Fruit fly (Drosophila melanogaster) whole organism, embryonic: ENCODE measurements around the gene Prosbeta2.
A peak's percentile ranks its signal among the peaks of the same experiment; 100 is the strongest.

ENCODE experiments used
- Awh ChIP-seq: fragments of 200-800 bp; sonication (Bioruptor generic); IDR thresholded peaks from 2 replicates; pipeline ENCODE4, ENCODE4 v1.3.6; 2022; ENCODE audit warnings: missing biosample characterization, missing genetic modification characterization
- CG10209 ChIP-seq: fragments of 200-800 bp; sonication (Bioruptor generic); optimal IDR thresholded peaks from 3 replicates; lab custom pipeline; 2017; ENCODE audit warnings: missing biosample characterization, mild to moderate bottlenecking, missing genetic modification characterization, missing genetic modification reagents
- CG11723 ChIP-seq: fragments of 200-800 bp; sonication (Bioruptor generic); optimal IDR thresholded peaks from 2 replicates; lab custom pipeline; 2017; ENCODE audit warnings: missing biosample characterization, mild to moderate bottlenecking, missing genetic modification characterization
- CG1233 ChIP-seq: fragments of 200-800 bp; sonication (Bioruptor generic); optimal IDR thresholded peaks from 4 replicates; lab custom pipeline; 2018; ENCODE audit warnings: missing biosample characterization, mild to moderate bottlenecking, missing genetic modification characterization
- CG13287 ChIP-seq: fragments of 200-800 bp; sonication (Bioruptor generic); IDR thresholded peaks from 2 replicates; pipeline ENCODE4 v1.3.6; 2022; ENCODE audit warnings: missing biosample characterization, missing genetic modification characterization; ENCODE audit not compliant: partially characterized antibody
- CG15011 ChIP-seq: fragments of 200-800 bp; sonication (Bioruptor generic); optimal IDR thresholded peaks from 3 replicates; lab custom pipeline; 2018; ENCODE audit warnings: missing biosample characterization, mild to moderate bottlenecking, missing genetic modification characterization
- CG17359 ChIP-seq: fragments of 200-800 bp; sonication (Bioruptor generic); optimal IDR thresholded peaks from 3 replicates; lab custom pipeline; 2018; ENCODE audit warnings: missing biosample characterization, mild to moderate bottlenecking, missing genetic modification characterization, moderate library complexity
- CG17385 ChIP-seq: fragments of 200-800 bp; sonication (Bioruptor generic); optimal IDR thresholded peaks from 3 replicates; lab custom pipeline; 2018; ENCODE audit warnings: missing biosample characterization, mild to moderate bottlenecking, missing genetic modification characterization
- CG17912 ChIP-seq: fragments of 200-800 bp; sonication (Bioruptor generic); optimal IDR thresholded peaks from 2 replicates; lab custom pipeline; 2018; ENCODE audit warnings: missing biosample characterization, mild to moderate bottlenecking, missing genetic modification characterization
- CG2120 ChIP-seq: fragments of 200-800 bp; sonication (Bioruptor generic); optimal IDR thresholded peaks from 3 replicates; lab custom pipeline; 2016; ENCODE audit warnings: missing biosample characterization, missing genetic modification characterization
- CG30431 ChIP-seq: fragments of 200-800 bp; sonication (Bioruptor generic); optimal IDR thresholded peaks from 2 replicates; lab custom pipeline; 2017; ENCODE audit warnings: missing biosample characterization, missing genetic modification characterization
- CG3163 ChIP-seq: fragments of 200-800 bp; sonication (Bioruptor generic); optimal IDR thresholded peaks from 3 replicates; lab custom pipeline; 2016; ENCODE audit warnings: missing biosample characterization, missing genetic modification characterization
- CG3995 ChIP-seq: fragments of 200-800 bp; sonication (Bioruptor generic); optimal IDR thresholded peaks from 3 replicates; lab custom pipeline; 2016; ENCODE audit warnings: missing biosample characterization, missing genetic modification characterization
- CG5245 ChIP-seq: fragments of 200-800 bp; sonication (Bioruptor generic); optimal IDR thresholded peaks from 3 replicates; lab custom pipeline; 2016; ENCODE audit warnings: missing biosample characterization, missing genetic modification characterization
- CG6765 ChIP-seq: fragments of 200-800 bp; sonication (Bioruptor generic); optimal IDR thresholded peaks from 3 replicates; lab custom pipeline; 2017; ENCODE audit warnings: missing biosample characterization, mild to moderate bottlenecking, missing genetic modification characterization
- CG9609 ChIP-seq: fragments of 200-800 bp; sonication (Bioruptor generic); optimal IDR thresholded peaks from 3 replicates; lab custom pipeline; 2016; ENCODE audit warnings: missing biosample characterization, missing genetic modification characterization
- CG9817 ChIP-seq: fragments of 200-800 bp; sonication (Bioruptor generic); optimal IDR thresholded peaks from 2 replicates; lab custom pipeline; 2018; ENCODE audit warnings: missing biosample characterization, mild to moderate bottlenecking, missing genetic modification characterization, moderate library complexity
- Dek ChIP-seq: fragments of 200-800 bp; sonication (Bioruptor generic); optimal IDR thresholded peaks from 3 replicates; lab custom pipeline; 2019; ENCODE audit warnings: missing biosample characterization, mild to moderate bottlenecking, missing genetic modification characterization, moderate library complexity
- Dfd ChIP-seq, 2 experiments: fragments of >200 bp; optimal IDR thresholded peaks; 2 replicates each; lab custom pipeline; 2017; ENCODE audit warnings: missing biosample characterization in 2 of 2, missing genetic modification characterization in 2 of 2
- Dip2 ChIP-seq: fragments of 200-800 bp; sonication (Bioruptor generic); IDR thresholded peaks from 2 replicates; pipeline ENCODE4 v1.3.6; 2022; ENCODE audit warnings: missing biosample characterization, missing genetic modification characterization
- Dll ChIP-seq: fragments of 200-800 bp; sonication (Bioruptor generic); IDR thresholded peaks from 4 replicates; pipeline ENCODE4 v1.3.6; 2022; ENCODE audit warnings: missing biosample characterization, missing genetic modification characterization; ENCODE audit not compliant: partially characterized antibody
- Dref ChIP-seq: fragments of 200-800 bp; sonication (Bioruptor generic); IDR thresholded peaks from 2 replicates; pipeline ENCODE4 v1.3.6; 2022; ENCODE audit warnings: missing biosample characterization, missing genetic modification characterization
- Fer1 ChIP-seq: fragments of 200-800 bp; sonication (Bioruptor generic); optimal IDR thresholded peaks from 2 replicates; lab custom pipeline; 2017; ENCODE audit warnings: missing biosample characterization, mild to moderate bottlenecking, missing genetic modification characterization
- Fer2 ChIP-seq: fragments of 200-800 bp; sonication (Bioruptor generic); optimal IDR thresholded peaks from 2 replicates; lab custom pipeline; 2018; ENCODE audit warnings: missing biosample characterization, mild to moderate bottlenecking, missing genetic modification characterization, moderate library complexity
- Hmr ChIP-seq: fragments of 200-800 bp; sonication (Bioruptor generic); optimal IDR thresholded peaks from 3 replicates; lab custom pipeline; 2017; ENCODE audit warnings: mild to moderate bottlenecking, missing biosample characterization, missing genetic modification reagents, missing genetic modification characterization
- Hmx ChIP-seq: fragments of 200-800 bp; sonication (Bioruptor generic); optimal IDR thresholded peaks from 2 replicates; lab custom pipeline; 2016; ENCODE audit warnings: missing biosample characterization, missing genetic modification characterization
- MTF-1 ChIP-seq: fragments of 200-800 bp; sonication (Bioruptor generic); optimal IDR thresholded peaks from 2 replicates; lab custom pipeline; 2018; ENCODE audit warnings: missing biosample characterization, mild to moderate bottlenecking, missing genetic modification characterization, borderline replicate concordance
- Ravus ChIP-seq: fragments of 200-800 bp; sonication (Bioruptor generic); IDR thresholded peaks from 2 replicates; pipeline ENCODE4 v1.3.6; 2022; ENCODE audit warnings: missing biosample characterization, missing genetic modification characterization
- Taf1 ChIP-seq: fragments of 200-800 bp; sonication (Bioruptor generic); IDR thresholded peaks from 2 replicates; pipeline ENCODE4 v1.3.6; 2022; ENCODE audit warnings: missing biosample characterization, missing genetic modification characterization
- Xbp1 ChIP-seq: fragments of 200-800 bp; sonication (Bioruptor generic); optimal IDR thresholded peaks from 3 replicates; lab custom pipeline; 2016; ENCODE audit warnings: missing biosample characterization, mild to moderate bottlenecking, missing genetic modification characterization
- ab ChIP-seq: fragments of 200-800 bp; sonication (Bioruptor generic); optimal IDR thresholded peaks from 2 replicates; lab custom pipeline; 2016; ENCODE audit warnings: missing biosample characterization, missing genetic modification characterization
- aop ChIP-seq: fragments of 200-800 bp; sonication (Bioruptor generic); IDR thresholded peaks from 2 replicates; pipeline ENCODE4 v1.3.6; 2022; ENCODE audit warnings: missing biosample characterization, missing genetic modification characterization
- corto ChIP-seq: fragments of 200-800 bp; sonication (Bioruptor generic); optimal IDR thresholded peaks from 2 replicates; lab custom pipeline; 2016; ENCODE audit warnings: missing biosample characterization, mild to moderate bottlenecking, missing genetic modification characterization, moderate library complexity
- disco-r ChIP-seq: fragments of 200-800 bp; sonication (Bioruptor generic); optimal IDR thresholded peaks from 2 replicates; lab custom pipeline; 2016; ENCODE audit warnings: missing biosample characterization, missing genetic modification characterization
- dm ChIP-seq: fragments of 200-800 bp; sonication (Bioruptor generic); optimal IDR thresholded peaks from 3 replicates; lab custom pipeline; 2016; ENCODE audit warnings: missing biosample characterization, missing genetic modification characterization
- eve ChIP-seq, 2 experiments: fragments of >200 bp; optimal IDR thresholded peaks; 2 replicates each; lab custom pipeline; 2017; ENCODE audit warnings: missing biosample characterization in 2 of 2, missing genetic modification characterization in 2 of 2
- ewg ChIP-seq: fragments of 200-800 bp; sonication (Bioruptor generic); optimal IDR thresholded peaks from 3 replicates; lab custom pipeline; 2017; ENCODE audit warnings: mild to moderate bottlenecking, missing biosample characterization, missing genetic modification reagents, missing genetic modification characterization
- exex ChIP-seq: fragments of 200-800 bp; sonication (Bioruptor generic); optimal IDR thresholded peaks from 4 replicates; lab custom pipeline; 2018; ENCODE audit warnings: missing biosample characterization, mild to moderate bottlenecking, missing genetic modification characterization, moderate library complexity
- fd96Cb ChIP-seq: fragments of 200-800 bp; sonication (Bioruptor generic); optimal IDR thresholded peaks from 2 replicates; lab custom pipeline; 2018; ENCODE audit warnings: missing biosample characterization, mild to moderate bottlenecking, missing genetic modification characterization, moderate library complexity
- gcm2 ChIP-seq: fragments of 200-800 bp; sonication (Bioruptor generic); optimal IDR thresholded peaks from 2 replicates; lab custom pipeline; 2016; ENCODE audit warnings: missing biosample characterization, missing genetic modification characterization
- hb ChIP-seq: fragments of 200-800 bp; sonication (Bioruptor generic); IDR thresholded peaks from 3 replicates; pipeline ENCODE4 v1.3.6; 2022; ENCODE audit warnings: missing biosample characterization, missing genetic modification characterization; ENCODE audit not compliant: partially characterized antibody
- lilli ChIP-seq: fragments of 200-800 bp; sonication (Bioruptor generic); optimal IDR thresholded peaks from 3 replicates; lab custom pipeline; 2016; ENCODE audit warnings: missing biosample characterization, missing genetic modification characterization
- nerfin-1 ChIP-seq: fragments of 200-800 bp; sonication (Bioruptor generic); optimal IDR thresholded peaks from 3 replicates; lab custom pipeline; 2019; ENCODE audit warnings: missing biosample characterization, mild to moderate bottlenecking, missing genetic modification characterization, moderate library complexity
- ro ChIP-seq: fragments of 200-800 bp; sonication (Bioruptor generic); IDR thresholded peaks from 2 replicates; pipeline ENCODE4 v1.3.6; 2022; ENCODE audit warnings: missing biosample characterization, missing genetic modification characterization
- slou ChIP-seq: fragments of 200-800 bp; sonication (Bioruptor generic); optimal IDR thresholded peaks from 3 replicates; lab custom pipeline; 2016; ENCODE audit warnings: missing biosample characterization, missing genetic modification characterization
- sna ChIP-seq: fragments of 200-800 bp; sonication (Bioruptor generic); IDR thresholded peaks from 2 replicates; pipeline ENCODE4 v1.3.6; 2022; ENCODE audit warnings: missing biosample characterization, missing genetic modification characterization; ENCODE audit not compliant: partially characterized antibody
- stwl ChIP-seq: fragments of 200-800 bp; sonication (Bioruptor generic); optimal IDR thresholded peaks from 3 replicates; lab custom pipeline; 2018; ENCODE audit warnings: missing biosample characterization, mild to moderate bottlenecking, missing genetic modification characterization, moderate library complexity
- vvl ChIP-seq: fragments of 200-800 bp; sonication (Bioruptor generic); IDR thresholded peaks from 2 replicates; pipeline ENCODE4 v1.3.6; 2022; ENCODE audit warnings: missing biosample characterization, missing genetic modification characterization
- z ChIP-seq: fragments of 200-800 bp; sonication (Bioruptor generic); IDR thresholded peaks from 3 replicates; pipeline ENCODE4 v1.3.6; 2022; ENCODE audit warnings: missing biosample characterization, missing genetic modification characterization
- zfh2 ChIP-seq: fragments of 200-800 bp; sonication (Bioruptor generic); optimal IDR thresholded peaks from 2 replicates; lab custom pipeline; 2016; ENCODE audit warnings: missing biosample characterization, missing genetic modification characterization

Prosbeta2 gene

dm6 chr3L:14956288-14957032 lies 43.3 kb upstream of the Prosbeta2 start (continued):
- no peak for TF ChIP-seq Awh (GFP tag; lab: Robert Waterston, UW)
- no peak for TF ChIP-seq Hmx (GFP tag; lab: Kevin White, UChicago)
- TF ChIP-seq CG6765 (GFP tag; lab: Kevin White, UChicago) = no peak
- TF ChIP-seq Taf1 (GFP tag; lab: Robert Waterston, UW) = no peak
- TF ChIP-seq CG15011 (GFP tag; lab: Kevin White, UChicago) = peak; percentile 19
- TF ChIP-seq ro (GFP tag; lab: Robert Waterston, UW) = no peak
- TF ChIP-seq Dll (GFP tag; lab: Robert Waterston, UW) = no peak
- no peak for TF ChIP-seq ab (GFP tag; lab: Kevin White, UChicago)
- peak; percentile 66 for TF ChIP-seq MTF-1
- no peak for TF ChIP-seq z
- no peak for TF ChIP-seq CG9817 (tag; lab: Kevin White, UChicago)
- no peak for TF ChIP-seq hb
- TF ChIP-seq CG9609 (GFP tag; lab: Kevin White, UChicago) = no peak
- no peak for TF ChIP-seq eve (GFP tag; optimal IDR thresholded peaks at IDR 0.05; lab: Kevin White, UChicago)
- no peak for TF ChIP-seq Hmr
- no peak for TF ChIP-seq nerfin-1 (tag; lab: Kevin White, UChicago)
- no peak for TF ChIP-seq aop
- TF ChIP-seq lilli (GFP tag; lab: Kevin White, UChicago) = no peak
- no peak for TF ChIP-seq CG17359 (tag; lab: Kevin White, UChicago)
- no peak for TF ChIP-seq Dref (GFP tag; lab: Robert Waterston, UW)
- no peak for TF ChIP-seq CG17912
- TF ChIP-seq vvl (GFP tag; lab: Robert Waterston, UW) = no peak
- no peak for TF ChIP-seq disco-r (GFP tag; lab: Kevin White, UChicago)
- peak; percentile 55 for TF ChIP-seq stwl (tag; lab: Kevin White, UChicago)
- no peak for TF ChIP-seq corto (GFP tag; lab: Kevin White, UChicago)
- TF ChIP-seq CG10209 (GFP tag; lab: Kevin White, UChicago) = peak; percentile 72
- peak; percentile 79 for TF ChIP-seq CG1233 (GFP tag; lab: Kevin White, UChicago)
- TF ChIP-seq CG3163 (GFP tag; lab: Kevin White, UChicago) = no peak
- no peak for TF ChIP-seq slou
- TF ChIP-seq gcm2 (GFP tag; lab: Kevin White, UChicago) = no peak
- no peak for TF ChIP-seq Fer1
- peak; percentile 39 for TF ChIP-seq CG11723 (GFP tag; lab: Kevin White, UChicago)
- no peak for TF ChIP-seq Xbp1
- no peak for TF ChIP-seq CG30431 (GFP tag; lab: Kevin White, UChicago)
- no peak for TF ChIP-seq CG17385 (GFP tag; lab: Kevin White, UChicago)
- TF ChIP-seq exex (tag; lab: Kevin White, UChicago) = no peak
- no peak for TF ChIP-seq ewg (GFP tag; lab: Kevin White, UChicago)
- no peak for TF ChIP-seq Dfd (GFP tag; optimal IDR thresholded peaks at IDR 0.05; lab: Kevin White, UChicago)
- TF ChIP-seq Ravus = no peak
- TF ChIP-seq CG2120 (GFP tag; lab: Kevin White, UChicago) = no peak
- no peak for TF ChIP-seq sna (GFP tag; lab: Robert Waterston, UW)
- no peak for TF ChIP-seq Fer2
- TF ChIP-seq CG13287 (GFP tag; lab: Robert Waterston, UW) = no peak
- TF ChIP-seq dm (GFP tag; lab: Kevin White, UChicago) = no peak
- TF ChIP-seq zfh2 (GFP tag; lab: Kevin White, UChicago) = no peak
- no peak for TF ChIP-seq Dip2 (GFP tag; lab: Robert Waterston, UW)
- TF ChIP-seq CG3995 (GFP tag; lab: Kevin White, UChicago) = no peak
- no peak for TF ChIP-seq fd96Cb
- TF ChIP-seq Dek (tag; lab: Kevin White, UChicago) = no peak
- no peak for TF ChIP-seq CG5245
